Fruit fly (Drosophila melanogaster): ENCODE measurements around the gene not.

DNA sequence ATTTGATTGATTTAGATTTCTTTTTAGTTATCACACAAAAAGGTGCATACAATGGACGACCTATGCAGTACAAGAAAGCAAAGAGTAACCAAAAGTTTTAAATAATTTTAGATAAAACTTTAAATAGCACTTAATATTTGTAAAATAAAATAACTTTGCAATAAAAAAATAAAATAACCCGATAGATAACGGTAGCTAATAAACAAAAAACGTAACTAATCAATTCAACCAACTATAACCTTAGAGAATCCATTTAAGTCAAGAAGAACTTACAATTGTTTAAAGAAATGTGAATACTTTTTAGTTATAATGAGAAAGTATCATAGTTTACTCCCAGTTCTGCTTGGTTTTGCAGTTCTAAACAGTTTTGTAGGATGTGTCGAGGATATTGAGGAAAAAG, 12.6 kb downstream of the not start, which contains the start of gene CG32201:
- TF ChIP-seq insv (optimal IDR thresholded peaks at IDR 0.05) (no peak), h (optimal IDR thresholded peaks at IDR 0.05) (no peak)
